Worm (Caenorhabditis elegans) whole organism, young adult: ENCODE results near the gene K09E9.1.

Source experiments
- B0035.1 ChIP-seq: sonication (generic microtip); optimal IDR thresholded peaks from 2 replicates; lab custom pipeline; 2016; ENCODE audit warnings: missing genetic modification characterization, mild to moderate bottlenecking, missing compliant biosample characterization, missing genotype, missing genetic modification reagents
- F22D6.2 ChIP-seq: sonication (generic microtip); optimal IDR thresholded peaks from 2 replicates; lab custom pipeline; 2016; ENCODE audit warnings: mild to moderate bottlenecking, missing genetic modification characterization, missing compliant biosample characterization
- F52B5.7 ChIP-seq: sonication (generic microtip); optimal IDR thresholded peaks from 2 replicates; lab custom pipeline; 2016; ENCODE audit warnings: mild to moderate bottlenecking, missing genetic modification characterization, missing compliant biosample characterization
- Y79H2A.3 ChIP-seq: fragments of 200-800 bp; sonication (Bioruptor generic); conservative IDR thresholded peaks from 2 replicates; pipeline ENCODE4 v1.3.6; 2022; ENCODE audit warnings: missing genetic modification reagents, missing genetic modification characterization, missing compliant biosample characterization
- aptf-2 ChIP-seq: fragments of 200-800 bp; sonication (Bioruptor generic); conservative IDR thresholded peaks from 2 replicates; pipeline ENCODE4 v1.3.6; 2022; ENCODE audit warnings: missing genetic modification reagents, missing genetic modification characterization, missing compliant biosample characterization
- fkh-3 ChIP-seq: sonication (generic microtip); optimal IDR thresholded peaks from 2 replicates; lab custom pipeline; 2016; ENCODE audit warnings: mild to moderate bottlenecking, missing genetic modification characterization, missing compliant biosample characterization
- hsf-1 ChIP-seq: fragments of 200-800 bp; sonication (Bioruptor generic); IDR thresholded peaks from 2 replicates; pipeline ENCODE4 v1.3.6; 2022; ENCODE audit warnings: missing genetic modification reagents, missing genetic modification characterization, missing compliant biosample characterization
- rec-8 ChIP-seq, 2 experiments: sonication (generic microtip); optimal IDR thresholded peaks; 2 replicates each; lab custom pipeline; 2016; ENCODE audit warnings: mild to moderate bottlenecking in 2 of 2, missing genetic modification characterization in 2 of 2, missing genetic modification reagents in 2 of 2, missing genotype in 2 of 2, missing biosample characterization in 1 of 2, missing compliant biosample characterization in 1 of 2, moderate library complexity in 1 of 2
- tbx-9 ChIP-seq: sonication (generic microtip); optimal IDR thresholded peaks from 2 replicates; lab custom pipeline; 2016; ENCODE audit warnings: borderline replicate concordance, missing genetic modification characterization, inconsistent platforms, missing compliant biosample characterization
- unc-130 ChIP-seq: sonication (generic microtip); optimal IDR thresholded peaks from 2 replicates; lab custom pipeline; 2016; ENCODE audit warnings: missing genetic modification reagents, missing genetic modification characterization, missing compliant biosample characterization
- ztf-18 ChIP-seq: sonication (generic microtip); optimal IDR thresholded peaks from 2 replicates; lab custom pipeline; 2016; ENCODE audit warnings: missing genotype, mild to moderate bottlenecking, missing genetic modification characterization, missing compliant biosample characterization

- TF ChIP-seq F52B5.7 (no peak), rec-8 (tag; optimal IDR thresholded peaks at IDR 0.05; lab: Kevin White, UChicago) (no peak), tbx-9 (tag; lab: Kevin White, UChicago) (no peak), aptf-2 (no peak), B0035.1 (tag; lab: Kevin White, UChicago) (no peak), hsf-1 (GFP tag; lab: Robert Waterston, UW) (no peak), ztf-18 (tag; lab: Kevin White, UChicago) (no peak), F22D6.2 (tag; lab: Kevin White, UChicago) (no peak), unc-130 (no peak), fkh-3 (tag; lab: Kevin White, UChicago) (no peak), Y79H2A.3 (GFP tag; lab: Robert Waterston, UW) (no peak)
These were observed 13.6 kb upstream of the K09E9.1 start, which contains the start of gene rab-14 for ce11 chrX:15606585-15607276.
